Worm (Caenorhabditis elegans) whole organism, early embryonic: ENCODE results near the gene F35B3.7.

ENCODE experiments used
- B0310.2 ChIP-seq: sonication (generic microtip); optimal IDR thresholded peaks from 2 replicates; lab custom pipeline; 2016; ENCODE audit warnings: mild to moderate bottlenecking, missing genetic modification characterization, missing compliant biosample characterization
- F13C5.2 ChIP-seq: sonication (generic microtip); optimal IDR thresholded peaks from 2 replicates; lab custom pipeline; 2017; ENCODE audit warnings: mild to moderate bottlenecking, missing genetic modification characterization, inconsistent platforms, missing compliant biosample characterization
- aly-1 ChIP-seq: sonication (generic microtip); optimal IDR thresholded peaks from 2 replicates; lab custom pipeline; 2016; ENCODE audit warnings: missing genetic modification characterization, missing compliant biosample characterization
- ama-1 ChIP-seq: fragments of 150-350 bp; optimal IDR thresholded peaks from 2 replicates; lab custom pipeline; 2014
- ceh-13 ChIP-seq: fragments of 200-800 bp; sonication (Bioruptor generic); optimal IDR thresholded peaks from 2 replicates; lab custom pipeline; 2018; ENCODE audit warnings: mild to moderate bottlenecking, missing genetic modification characterization, missing compliant biosample characterization
- ceh-36 ChIP-seq: sonication (generic microtip); optimal IDR thresholded peaks from 2 replicates; lab custom pipeline; 2016; ENCODE audit warnings: missing genetic modification characterization, inconsistent platforms, missing compliant biosample characterization
- flt-1 ChIP-seq: fragments of 200-800 bp; sonication (Bioruptor generic); IDR thresholded peaks from 2 replicates; pipeline ENCODE4 v1.3.6; 2022; ENCODE audit warnings: missing genetic modification characterization, missing compliant biosample characterization
- hmg-4 ChIP-seq: fragments of 200-800 bp; sonication (Bioruptor generic); optimal IDR thresholded peaks from 2 replicates; lab custom pipeline; 2018; ENCODE audit warnings: mild to moderate bottlenecking, missing genetic modification characterization, missing compliant biosample characterization
- hnd-1 ChIP-seq: sonication (generic microtip); optimal IDR thresholded peaks from 2 replicates; lab custom pipeline; 2016; ENCODE audit warnings: missing genetic modification characterization, missing compliant biosample characterization
- pes-1 ChIP-seq: fragments of 200-800 bp; sonication (Bioruptor generic); IDR thresholded peaks from 2 replicates; pipeline ENCODE4 v1.3.6; 2022; ENCODE audit warnings: missing genetic modification reagents, missing genetic modification characterization, missing compliant biosample characterization
- scrt-1 ChIP-seq: fragments of 200-800 bp; sonication (Bioruptor generic); IDR thresholded peaks from 2 replicates; pipeline ENCODE4 v1.3.6; 2022; ENCODE audit warnings: missing genetic modification characterization, missing compliant biosample characterization
- tbx-11 ChIP-seq: fragments of 200-800 bp; sonication (Bioruptor generic); IDR thresholded peaks from 2 replicates; pipeline ENCODE4 v1.3.6; 2022; ENCODE audit warnings: missing genetic modification characterization, missing compliant biosample characterization
- tbx-37 ChIP-seq: fragments of 200-800 bp; sonication (Bioruptor generic); conservative IDR thresholded peaks from 2 replicates; pipeline ENCODE4 v1.3.6; 2022; ENCODE audit warnings: missing genetic modification reagents, missing genetic modification characterization, missing compliant biosample characterization
- tra-4 ChIP-seq: sonication (generic microtip); optimal IDR thresholded peaks from 2 replicates; lab custom pipeline; 2017; ENCODE audit warnings: missing genetic modification characterization, missing compliant biosample characterization

DNA sequence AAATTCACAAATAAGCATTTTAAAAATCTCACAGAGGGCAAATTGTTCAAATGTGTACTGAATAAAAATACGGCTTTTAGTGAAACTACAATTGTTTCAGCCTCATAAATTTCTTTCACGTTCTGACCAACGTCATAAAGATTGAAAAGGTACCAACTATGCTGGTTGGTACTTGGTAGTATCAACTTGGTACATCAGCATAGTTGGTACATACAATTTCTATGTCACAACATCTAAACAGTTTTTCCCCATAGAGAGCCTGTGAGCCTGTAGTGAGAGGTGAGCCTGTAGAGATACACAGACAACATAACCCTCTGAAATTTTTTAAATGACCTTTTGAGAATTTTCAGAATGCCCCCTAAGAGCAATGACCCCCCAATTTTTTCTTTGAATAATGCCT, 23.8 kb downstream of the F35B3.7 start:
- TF ChIP-seq tra-4 (tag; lab: Kevin White, UChicago) (no peak), ceh-36 (tag; lab: Kevin White, UChicago) (no peak), scrt-1 (no peak), hmg-4 (GFP tag; lab: Kevin White, UChicago) (no peak), pes-1 (GFP tag; lab: Robert Waterston, UW) (no peak), tbx-11 (GFP tag; lab: Robert Waterston, UW) (no peak), ama-1 (lab: Kevin White, UChicago) (no peak), flt-1 (no peak), ceh-13 (no peak), hnd-1 (no peak), aly-1 (tag; lab: Kevin White, UChicago) (no peak), F13C5.2 (tag; lab: Kevin White, UChicago) (no peak), B0310.2 (no peak), tbx-37 (GFP tag; lab: Robert Waterston, UW) (no peak)
